Worm (Caenorhabditis elegans): ENCODE results near the gene cas-1.

DNA sequence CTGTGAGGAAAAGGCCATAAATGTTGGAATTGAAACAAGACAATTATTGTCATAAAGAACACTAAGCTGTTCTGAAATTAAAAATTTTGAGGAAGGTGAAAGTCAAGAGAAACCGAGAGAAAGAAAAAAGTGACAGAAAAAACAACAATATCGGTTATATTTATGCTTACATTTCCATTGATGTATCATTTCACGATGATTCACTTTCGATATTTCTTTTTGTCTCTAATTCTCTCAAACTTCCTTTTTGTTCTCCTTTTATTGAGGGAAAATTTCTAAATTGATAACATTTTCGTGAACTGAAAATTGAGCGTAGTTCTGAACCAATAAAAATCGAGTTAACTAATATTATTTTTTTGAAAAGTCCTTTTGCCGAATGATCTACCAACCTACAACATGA lies 1.5 kb upstream of the cas-1 start:
- TF ChIP-seq fos-1 (tag; optimal IDR thresholded peaks at IDR 0.05): no peak
- no peak for TF ChIP-seq egl-27 (tag; optimal IDR thresholded peaks at IDR 0.05)
- TF ChIP-seq pqm-1 (tag; optimal IDR thresholded peaks at IDR 0.05): peak; percentile 38
- TF ChIP-seq elt-1 (tag; optimal IDR thresholded peaks at IDR 0.05): no peak
- no peak for TF ChIP-seq R02D3.7 (tag; optimal IDR thresholded peaks at IDR 0.05)
- TF ChIP-seq nhr-67 (tag; optimal IDR thresholded peaks at IDR 0.05): no peak
- no peak for TF ChIP-seq ceh-82 (tag; optimal IDR thresholded peaks at IDR 0.05)
- TF ChIP-seq nhr-28 (tag; optimal IDR thresholded peaks at IDR 0.05): no peak
- no peak for TF ChIP-seq ZK546.5 (tag; optimal IDR thresholded peaks at IDR 0.05)
- TF ChIP-seq zag-1 (tag; optimal IDR thresholded peaks at IDR 0.05): no peak
- TF ChIP-seq ceh-9 (tag; optimal IDR thresholded peaks at IDR 0.05): no peak

Measured in whole organism, L3 larva.